Worm (Caenorhabditis elegans): ENCODE measurements around the gene F33A8.4.
A peak's percentile ranks its signal among the peaks of the same experiment; 100 is the strongest.

F33A8.4 gene

DNA sequence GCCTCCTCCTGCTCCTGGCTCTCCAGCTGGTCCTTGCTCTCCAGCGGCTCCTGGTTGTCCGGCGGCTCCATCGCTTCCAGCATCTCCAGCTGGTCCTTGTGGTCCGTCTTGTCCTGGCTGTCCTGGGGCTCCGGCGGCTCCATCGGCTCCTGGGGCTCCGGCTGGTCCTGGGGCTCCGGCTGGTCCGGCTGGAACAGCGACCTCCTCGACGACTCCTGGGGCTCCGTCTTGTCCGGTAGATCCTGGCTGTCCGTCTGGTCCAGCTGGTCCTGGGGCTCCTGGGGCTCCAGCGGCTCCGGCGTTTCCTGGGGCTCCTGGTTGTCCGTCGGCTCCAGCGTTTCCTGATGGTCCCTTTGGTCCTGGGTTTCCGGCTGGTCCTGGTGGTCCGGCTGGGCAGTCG, 33.1 kb downstream of the F33A8.4 start (continued):
- TF ChIP-seq mdl-1 (tag; optimal IDR thresholded peaks at IDR 0.05) (no peak), zfp-3 (GFP tag; conservative IDR thresholded peaks at IDR 0.05) (no peak), dmd-8 (GFP tag; IDR thresholded peaks at IDR 0.05) (no peak)

DNA sequence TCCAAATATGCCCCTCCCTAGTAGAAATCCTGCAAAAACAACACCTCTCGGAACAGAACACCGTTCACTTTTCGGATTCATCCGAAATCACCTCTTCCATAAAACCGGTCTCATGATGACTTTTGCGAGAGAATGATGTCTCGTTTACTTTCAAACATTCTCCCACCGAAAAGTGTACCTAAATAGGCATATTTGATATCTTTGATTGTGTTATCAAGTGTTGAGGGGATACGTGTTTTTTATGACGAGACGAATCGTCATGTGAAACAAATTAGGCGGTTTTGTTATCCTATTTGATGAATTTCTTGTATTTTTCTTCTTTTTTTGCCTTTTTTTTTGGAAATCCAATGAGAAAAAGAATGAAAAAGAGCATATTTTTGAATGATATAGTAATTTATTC, 33.6 kb downstream of the F33A8.4 start:
- TF ChIP-seq nhr-28 (tag; optimal IDR thresholded peaks at IDR 0.05): peak; percentile 12
- no peak for TF ChIP-seq nhr-25 (tag; optimal IDR thresholded peaks at IDR 0.05; ENCODE audit: borderline replicate concordance, insufficient read depth)
- peak; percentile 24 for TF ChIP-seq hlh-11 (tag; optimal IDR thresholded peaks at IDR 0.05)
- TF ChIP-seq mes-2 (tag; optimal IDR thresholded peaks at IDR 0.05; ENCODE audit: poor library complexity, severe bottlenecking): peak; percentile 16
- TF ChIP-seq T20F7.1 (GFP tag; optimal IDR thresholded peaks at IDR 0.05): no peak
- TF ChIP-seq lsy-2 (tag; optimal IDR thresholded peaks at IDR 0.05): no peak
- no peak for TF ChIP-seq dmd-8 (GFP tag; IDR thresholded peaks at IDR 0.05)
- TF ChIP-seq mxl-3 (GFP tag; optimal IDR thresholded peaks at IDR 0.05): peak; percentile 22
- TF ChIP-seq gei-8 (GFP tag; optimal IDR thresholded peaks at IDR 0.05): no peak
- peak; percentile 77 for TF ChIP-seq ama-1 (optimal IDR thresholded peaks at IDR 0.05)
- peak in 1 of 2 experiments; percentile 54 for TF ChIP-seq unc-62 (GFP tag; optimal IDR thresholded peaks at IDR 0.05 in 1 of 2)
- TF ChIP-seq unc-62 (tag; optimal IDR thresholded peaks at IDR 0.05): no peak

DNA sequence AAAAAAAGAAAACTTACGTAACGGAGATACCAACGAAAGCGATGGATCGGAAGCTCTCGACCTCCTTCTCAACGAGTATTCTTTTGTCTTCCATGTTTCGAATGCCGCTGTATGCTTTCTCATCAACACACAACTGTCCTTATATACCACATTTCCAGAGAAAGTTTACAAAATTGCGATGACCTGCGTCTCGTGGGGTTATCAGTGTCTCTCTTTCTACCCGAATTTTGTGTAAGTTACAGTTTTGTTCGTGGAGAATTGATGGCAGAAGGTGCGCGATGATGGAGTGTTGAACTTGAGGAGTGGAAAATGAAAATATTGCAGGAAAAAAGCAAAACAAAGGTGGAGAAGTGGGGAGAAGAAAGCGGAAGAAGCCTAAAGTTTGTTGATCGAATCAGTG, 35.2 kb downstream of the F33A8.4 start, which contains the start of gene col-81:
Gene col-81 (minus strand): TSS at position 101 of the 400 bp plus-strand sequence.
- TF ChIP-seq pqm-1 (tag; optimal IDR thresholded peaks at IDR 0.05) (no peak), nhr-48 (tag; optimal IDR thresholded peaks at IDR 0.05) (no peak), ztf-11 (tag; optimal IDR thresholded peaks at IDR 0.05) (no peak), unc-62 (GFP tag; optimal IDR thresholded peaks at IDR 0.05 in 1 of 2) (peak in 1 of 2 experiments; percentile 12), unc-62 (tag; optimal IDR thresholded peaks at IDR 0.05) (no peak), nhr-42 (GFP tag; IDR thresholded peaks at IDR 0.05) (no peak), hlh-30 (tag; optimal IDR thresholded peaks at IDR 0.05; ENCODE audit: insufficient read depth) (no peak), ceh-32 (tag; optimal IDR thresholded peaks at IDR 0.05; ENCODE audit: poor library complexity) (no peak), ztf-7 (tag; optimal IDR thresholded peaks at IDR 0.05) (no peak)

DNA sequence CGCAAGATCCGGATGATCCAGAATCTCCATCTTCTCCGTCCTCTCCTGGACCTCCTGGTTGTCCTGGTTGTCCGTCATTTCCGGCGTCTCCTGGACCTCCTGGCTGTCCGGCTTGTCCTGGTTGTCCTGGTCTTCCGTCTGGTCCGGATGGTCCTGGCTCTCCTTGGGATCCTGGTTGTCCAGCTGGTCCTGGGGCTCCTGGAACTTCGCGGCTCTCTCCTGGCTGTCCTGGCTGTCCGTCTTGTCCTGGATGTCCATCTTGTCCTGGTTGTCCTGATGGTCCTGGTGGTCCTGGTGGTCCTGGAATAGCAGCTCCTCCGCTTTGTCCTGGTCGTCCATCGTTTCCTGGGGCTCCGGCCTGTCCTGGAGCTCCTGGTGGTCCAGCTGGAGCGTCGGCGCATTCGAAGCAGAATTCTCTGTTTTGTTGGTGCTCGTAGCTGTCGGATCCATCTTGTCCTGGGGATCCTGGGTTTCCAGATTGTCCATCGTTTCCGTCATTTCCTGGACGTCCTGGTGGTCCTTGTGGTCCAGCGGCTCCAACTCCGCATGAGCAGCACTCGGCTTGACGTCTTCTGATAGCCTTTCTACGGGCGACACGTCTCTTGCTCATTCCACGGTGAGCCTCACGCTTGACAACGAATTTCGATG, 36.2 kb downstream of the F33A8.4 start:
- TF ChIP-seq set-16 (GFP tag; IDR thresholded peaks at IDR 0.05) (peak; percentile 96), snpc-1.2 (GFP tag; IDR thresholded peaks at IDR 0.05) (0 out of 2 replicates have a peak, but pooled peaks have one; percentile 43), ceh-20 (GFP tag; IDR thresholded peaks at IDR 0.05) (no peak), unc-62 (GFP tag; optimal IDR thresholded peaks at IDR 0.05 in 1 of 2) (no peak), unc-62 (tag; optimal IDR thresholded peaks at IDR 0.05) (no peak), madf-5 (GFP tag; IDR thresholded peaks at IDR 0.05) (no peak), T26A8.4 (GFP tag; IDR thresholded peaks at IDR 0.05) (0 out of 2 replicates have a peak, but pooled peaks have one; percentile 10), pha-4 (GFP tag; IDR thresholded peaks at IDR 0.05) (peak; percentile 27; the same call in 1 of the 2 replicates), pha-4 (tag; optimal IDR thresholded peaks at IDR 0.05) (no peak), mxl-3 (GFP tag; optimal IDR thresholded peaks at IDR 0.05) (peak; percentile 41), ceh-32 (tag; optimal IDR thresholded peaks at IDR 0.05; ENCODE audit: poor library complexity) (no peak), dmd-8 (GFP tag; IDR thresholded peaks at IDR 0.05) (0 out of 2 replicates have a peak, but pooled peaks have one; percentile 20)

DNA sequence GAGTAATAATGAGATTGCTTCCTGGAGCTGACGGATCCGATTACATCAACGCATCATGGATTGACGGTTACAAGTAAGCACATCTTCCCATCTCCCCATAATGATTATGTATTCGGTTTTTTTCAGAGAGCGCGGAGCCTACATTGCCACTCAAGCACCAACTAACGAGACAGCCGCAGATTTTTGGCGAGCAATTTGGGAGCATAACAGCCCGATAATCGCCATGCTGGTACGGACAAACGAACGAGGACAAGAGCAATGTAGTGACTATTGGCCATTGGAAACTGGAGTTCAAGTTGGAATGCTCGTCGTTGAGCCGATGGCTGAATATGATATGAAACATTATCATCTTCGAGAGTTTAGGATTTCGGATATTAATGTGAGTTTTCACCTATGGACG, 37.9 kb downstream of the F33A8.4 start:
- TF ChIP-seq aly-2 (tag; optimal IDR thresholded peaks at IDR 0.05): no peak
- TF ChIP-seq F26F4.8 (GFP tag; conservative IDR thresholded peaks at IDR 0.05): no peak
- peak; percentile 92 for TF ChIP-seq aha-1 (tag)
- TF ChIP-seq mes-2 (tag; optimal IDR thresholded peaks at IDR 0.05; ENCODE audit: poor library complexity, severe bottlenecking): no peak
- no peak for TF ChIP-seq ceh-62 (tag; optimal IDR thresholded peaks at IDR 0.05)
